Fruit fly (Drosophila melanogaster) whole organism, prepupa: ENCODE measurements around the gene CG33702.

Source experiments
- Blimp-1 ChIP-seq: fragments of 200-800 bp; sonication (Bioruptor generic); optimal IDR thresholded peaks from 3 replicates; lab custom pipeline; 2017; ENCODE audit warnings: missing biosample characterization, missing genetic modification characterization, mild to moderate bottlenecking, moderate library complexity, missing genetic modification reagents
- CG10631 ChIP-seq: fragments of 200-800 bp; sonication (Bioruptor generic); optimal IDR thresholded peaks from 2 replicates; lab custom pipeline; 2016; ENCODE audit warnings: missing biosample characterization, missing genetic modification characterization
- CG15336 ChIP-seq: fragments of 200-800 bp; sonication (Bioruptor generic); IDR thresholded peaks from 2 replicates; pipeline ENCODE4 v1.3.6; 2022; ENCODE audit warnings: missing biosample characterization, missing genetic modification characterization
- CG1621 ChIP-seq: fragments of 200-800 bp; sonication (Bioruptor generic); optimal IDR thresholded peaks from 3 replicates; lab custom pipeline; 2018; ENCODE audit warnings: missing biosample characterization, mild to moderate bottlenecking, missing genetic modification characterization
- CG31627 ChIP-seq: fragments of 200-800 bp; sonication (Bioruptor generic); optimal IDR thresholded peaks from 3 replicates; lab custom pipeline; 2016; ENCODE audit warnings: missing biosample characterization, missing genetic modification characterization
- CG32006 ChIP-seq: fragments of 200-800 bp; sonication (Bioruptor generic); optimal IDR thresholded peaks from 3 replicates; lab custom pipeline; 2017; ENCODE audit warnings: missing biosample characterization, mild to moderate bottlenecking, missing genetic modification characterization
- CG34406 ChIP-seq: fragments of 200-800 bp; sonication (Bioruptor generic); optimal IDR thresholded peaks from 3 replicates; lab custom pipeline; 2016; ENCODE audit warnings: missing biosample characterization, missing genetic modification characterization
- CG3919 ChIP-seq: fragments of 200-800 bp; sonication (Bioruptor generic); optimal IDR thresholded peaks from 3 replicates; lab custom pipeline; 2016; ENCODE audit warnings: missing biosample characterization, missing genetic modification characterization
- CG4318 ChIP-seq: fragments of 200-800 bp; sonication (Bioruptor generic); optimal IDR thresholded peaks from 3 replicates; lab custom pipeline; 2017; ENCODE audit warnings: missing biosample characterization, mild to moderate bottlenecking, missing genetic modification characterization
- CG6276 ChIP-seq: fragments of 200-800 bp; sonication (Bioruptor generic); optimal IDR thresholded peaks from 2 replicates; lab custom pipeline; 2017; ENCODE audit warnings: missing biosample characterization, mild to moderate bottlenecking, missing genetic modification characterization
- CG6808 ChIP-seq: fragments of 200-800 bp; sonication (Bioruptor generic); optimal IDR thresholded peaks from 3 replicates; lab custom pipeline; 2017; ENCODE audit warnings: missing biosample characterization, missing genetic modification characterization, mild to moderate bottlenecking, moderate library complexity, missing genetic modification reagents
- CG6854 ChIP-seq: fragments of 200-800 bp; sonication (Bioruptor generic); optimal IDR thresholded peaks from 2 replicates; lab custom pipeline; 2017; ENCODE audit warnings: missing biosample characterization, mild to moderate bottlenecking, missing genetic modification characterization
- CG8119 ChIP-seq: fragments of 200-800 bp; sonication (Bioruptor generic); IDR thresholded peaks from 3 replicates; pipeline ENCODE4 v1.3.6; 2022; ENCODE audit warnings: missing biosample characterization, missing genetic modification characterization
- CG9139 ChIP-seq: fragments of 200-800 bp; sonication (Bioruptor generic); optimal IDR thresholded peaks from 3 replicates; lab custom pipeline; 2017; ENCODE audit warnings: missing biosample characterization, mild to moderate bottlenecking, missing genetic modification characterization
- Eip78C ChIP-seq: fragments of 200-800 bp; sonication (Bioruptor generic); peaks from one replicate; lab custom pipeline; 2016; ENCODE audit warnings: missing biosample characterization, missing genetic modification characterization
- Eip93F ChIP-seq: fragments of 200-800 bp; sonication (Bioruptor generic); optimal IDR thresholded peaks from 2 replicates; lab custom pipeline; 2016; ENCODE audit warnings: missing biosample characterization, mild to moderate bottlenecking, missing genetic modification characterization
- Ets96B ChIP-seq: fragments of 200-800 bp; optimal IDR thresholded peaks from 2 replicates; lab custom pipeline; 2019; ENCODE audit warnings: missing biosample characterization, mild to moderate bottlenecking, missing genetic modification characterization, moderate library complexity
- Gug ChIP-seq: fragments of 200-800 bp; sonication (Bioruptor generic); IDR thresholded peaks from 2 replicates; pipeline ENCODE4 v1.3.6; 2022; ENCODE audit warnings: missing biosample characterization, missing genetic modification characterization
- Hr38 ChIP-seq: sonication (Bioruptor generic); optimal IDR thresholded peaks from 2 replicates; lab custom pipeline; 2016; ENCODE audit warnings: missing biosample characterization, missing genetic modification characterization
- Hr39 ChIP-seq: fragments of 200-800 bp; sonication (Bioruptor generic); optimal IDR thresholded peaks from 2 replicates; lab custom pipeline; 2016; ENCODE audit warnings: missing biosample characterization, missing genetic modification characterization
- Hr4 ChIP-seq: fragments of 200-800 bp; sonication (Bioruptor generic); optimal IDR thresholded peaks from 3 replicates; lab custom pipeline; 2016; ENCODE audit warnings: missing biosample characterization, missing genetic modification characterization
- Lpt ChIP-seq: fragments of 200-800 bp; sonication (Bioruptor generic); optimal IDR thresholded peaks from 3 replicates; lab custom pipeline; 2016; ENCODE audit warnings: missing biosample characterization, missing genetic modification characterization
- Sox102F ChIP-seq: fragments of 200-800 bp; sonication (Bioruptor generic); optimal IDR thresholded peaks from 2 replicates; lab custom pipeline; 2016; ENCODE audit warnings: missing biosample characterization, mild to moderate bottlenecking, missing genetic modification characterization
- Sox15 ChIP-seq: fragments of 200-800 bp; sonication (Bioruptor generic); optimal IDR thresholded peaks from 3 replicates; lab custom pipeline; 2016; ENCODE audit warnings: missing biosample characterization, missing genetic modification characterization
- achi ChIP-seq: fragments of 200-800 bp; sonication (Bioruptor generic); optimal IDR thresholded peaks from 3 replicates; lab custom pipeline; 2016; ENCODE audit warnings: missing biosample characterization, missing genetic modification characterization
- cyc ChIP-seq: fragments of 200-800 bp; sonication (Bioruptor generic); optimal IDR thresholded peaks from 3 replicates; lab custom pipeline; 2016; ENCODE audit warnings: missing biosample characterization, missing genetic modification characterization
- dsx ChIP-seq: fragments of 200-800 bp; optimal IDR thresholded peaks from 3 replicates; lab custom pipeline; 2019; ENCODE audit warnings: missing biosample characterization, mild to moderate bottlenecking, missing genetic modification characterization, moderate library complexity; ENCODE audit not compliant: poor library complexity, severe bottlenecking
- esn ChIP-seq: fragments of 200-800 bp; sonication (Bioruptor generic); optimal IDR thresholded peaks from 2 replicates; lab custom pipeline; 2016; ENCODE audit warnings: missing biosample characterization, mild to moderate bottlenecking, missing genetic modification characterization, moderate library complexity
- fd59A ChIP-seq: fragments of 200-800 bp; sonication (Bioruptor generic); optimal IDR thresholded peaks from 2 replicates; lab custom pipeline; 2017; ENCODE audit warnings: missing biosample characterization, mild to moderate bottlenecking, missing genetic modification characterization, missing genetic modification reagents
- fd85E ChIP-seq: fragments of 200-800 bp; sonication (Bioruptor generic); optimal IDR thresholded peaks from 3 replicates; lab custom pipeline; 2016; ENCODE audit warnings: missing biosample characterization, missing genetic modification characterization
- net ChIP-seq: fragments of 200-800 bp; sonication (Bioruptor generic); optimal IDR thresholded peaks from 3 replicates; lab custom pipeline; 2016; ENCODE audit warnings: missing biosample characterization, missing genetic modification characterization
- pdm3 ChIP-seq: fragments of 200-800 bp; sonication (Bioruptor generic); optimal IDR thresholded peaks from 3 replicates; lab custom pipeline; 2016; ENCODE audit warnings: missing biosample characterization, missing genetic modification characterization
- spab ChIP-seq: fragments of 200-800 bp; sonication (Bioruptor generic); optimal IDR thresholded peaks from 2 replicates; lab custom pipeline; 2017; ENCODE audit warnings: missing biosample characterization, mild to moderate bottlenecking, missing genetic modification characterization, missing genetic modification reagents
- topi ChIP-seq: fragments of 200-800 bp; sonication (Bioruptor generic); optimal IDR thresholded peaks from 3 replicates; lab custom pipeline; 2016; ENCODE audit warnings: missing biosample characterization, missing genetic modification characterization
- vri ChIP-seq: fragments of 200-800 bp; sonication (Bioruptor generic); optimal IDR thresholded peaks from 3 replicates; lab custom pipeline; 2016; ENCODE audit warnings: missing biosample characterization, mild to moderate bottlenecking, missing genetic modification characterization

Gene CG33702

dm6 chr3L:9492115-9492514 lies 21.1 kb downstream of the CG33702 start, which contains the start of gene CG32037:
Gene CG32037 (minus strand): TSS chr3L:9492215.
- no peak for TF ChIP-seq CG34406 (GFP tag; lab: Kevin White, UChicago)
- no peak for TF ChIP-seq net (GFP tag; lab: Kevin White, UChicago)
- no peak for TF ChIP-seq Sox15
- no peak for TF ChIP-seq CG4318 (GFP tag; lab: Kevin White, UChicago)
- TF ChIP-seq Sox102F (GFP tag; lab: Kevin White, UChicago): no peak
- no peak for TF ChIP-seq CG6276 (GFP tag; lab: Kevin White, UChicago)
- TF ChIP-seq spab (GFP tag; lab: Kevin White, UChicago): no peak
- no peak for TF ChIP-seq Eip93F (GFP tag; lab: Kevin White, UChicago)
- no peak for TF ChIP-seq pdm3 (GFP tag; lab: Kevin White, UChicago)

- TF ChIP-seq esn (GFP tag; lab: Kevin White, UChicago) (no peak), CG32006 (no peak), Blimp-1 (GFP tag; lab: Kevin White, UChicago) (no peak), CG3919 (GFP tag; lab: Kevin White, UChicago) (no peak), Gug (GFP tag; lab: Robert Waterston, UW) (no peak), cyc (GFP tag; lab: Kevin White, UChicago) (no peak), CG9139 (GFP tag; lab: Kevin White, UChicago) (no peak), vri (GFP tag; lab: Kevin White, UChicago) (no peak), CG6854 (GFP tag; lab: Kevin White, UChicago) (no peak), spab (GFP tag; lab: Kevin White, UChicago) (no peak), Hr38 (GFP tag; lab: Kevin White, UChicago) (no peak), topi (no peak), Ets96B (no peak), Hr4 (GFP tag; lab: Kevin White, UChicago) (no peak), CG4318 (GFP tag; lab: Kevin White, UChicago) (no peak)
Observed at dm6 chr3L:9491331-9491730, 21.9 kb downstream of the CG33702 start.

dm6 chr3L:9490432-9490831 lies 22.8 kb downstream of the CG33702 start:
- TF ChIP-seq fd59A: no peak
- TF ChIP-seq CG9139 (GFP tag; lab: Kevin White, UChicago): no peak
- no peak for TF ChIP-seq CG34406 (GFP tag; lab: Kevin White, UChicago)
- TF ChIP-seq cyc (GFP tag; lab: Kevin White, UChicago): no peak
- TF ChIP-seq fd85E (GFP tag; lab: Kevin White, UChicago): no peak
- TF ChIP-seq CG10631 (GFP tag; lab: Kevin White, UChicago): no peak
- TF ChIP-seq Eip78C: no peak
- no peak for TF ChIP-seq CG15336 (GFP tag; lab: Robert Waterston, UW)
- TF ChIP-seq net (GFP tag; lab: Kevin White, UChicago): no peak
- TF ChIP-seq CG1621 (tag; lab: Kevin White, UChicago): no peak
- no peak for TF ChIP-seq achi
- no peak for TF ChIP-seq Hr39 (GFP tag; lab: Kevin White, UChicago)
- TF ChIP-seq dsx: no peak
- TF ChIP-seq CG6808 (GFP tag; lab: Kevin White, UChicago): no peak
- TF ChIP-seq pdm3 (GFP tag; lab: Kevin White, UChicago): no peak

DNA sequence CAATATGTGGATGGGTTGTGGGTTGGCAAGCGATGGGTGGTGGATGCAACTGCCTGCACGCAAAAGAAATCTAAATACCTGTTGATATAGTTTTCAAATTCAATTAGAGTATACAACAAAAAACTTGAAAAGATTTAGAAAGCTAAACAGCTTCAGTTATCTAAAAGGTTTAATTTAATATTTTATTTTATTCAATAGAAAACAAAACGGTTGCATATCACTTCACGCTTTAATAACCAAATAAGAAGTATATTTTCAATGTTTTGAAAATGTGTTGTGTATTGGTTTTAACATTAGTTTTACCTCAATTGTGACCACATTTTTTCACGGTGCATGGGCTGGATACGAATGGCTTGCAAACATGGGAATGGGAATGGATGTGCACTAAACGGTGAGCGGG lies 23.6 kb downstream of the CG33702 start:
- peak; percentile 60; the same call in 2 of the 3 replicates for TF ChIP-seq CG8119 (GFP tag; lab: Robert Waterston, UW)
- no peak for TF ChIP-seq fd85E (GFP tag; lab: Kevin White, UChicago)
- peak; percentile 47; the same call in 1 of the 2 replicates for TF ChIP-seq CG15336 (GFP tag; lab: Robert Waterston, UW)
- TF ChIP-seq Eip78C: peak; percentile 70
- TF ChIP-seq CG31627 (GFP tag; lab: Kevin White, UChicago): no peak
- TF ChIP-seq Hr4 (GFP tag; lab: Kevin White, UChicago): peak; percentile 58
- TF ChIP-seq Lpt: peak; percentile 28
- TF ChIP-seq, all 60 proteins: peak for 5
